Fruit fly (Drosophila melanogaster) whole organism, wandering third instar larva: ENCODE measurements around the gene CG32073.

Experiments
- Hnf4 ChIP-seq: fragments of 200-800 bp; sonication (Bioruptor generic); optimal IDR thresholded peaks from 2 replicates; lab custom pipeline; 2016; ENCODE audit warnings: missing biosample characterization, mild to moderate bottlenecking, missing genetic modification characterization
- Myc ChIP-seq: fragments of >200 bp; optimal IDR thresholded peaks from 2 replicates; lab custom pipeline; 2017
- Rel ChIP-seq, 2 experiments: fragments of 200-800 bp; sonication (Bioruptor generic) in 1 of 2; optimal IDR thresholded peaks; 2 replicates in 1 of 2; 3 replicates in 1 of 2; lab custom pipeline; 2016 to 2019; ENCODE audit warnings: mild to moderate bottlenecking in 2 of 2, missing biosample characterization in 2 of 2, missing genetic modification characterization in 2 of 2, moderate library complexity in 1 of 2
- dl ChIP-seq, 2 experiments: fragments of 175-275, 200-275 bp in 1 of 2; fragments of 200-275 bp in 1 of 2; sonication (Bioruptor generic); optimal IDR thresholded peaks; lab custom pipeline; 2018; ENCODE audit warnings: mild to moderate bottlenecking in 2 of 2, missing biosample characterization in 2 of 2, missing genetic modification characterization in 2 of 2, moderate library complexity in 2 of 2; ENCODE audit not compliant: partially characterized antibody in 2 of 2, insufficient read depth in 1 of 2
- jim ChIP-seq: fragments of 175-275, 200-325 bp; sonication (Bioruptor generic); optimal IDR thresholded peaks from 2 replicates; lab custom pipeline; 2016; ENCODE audit warnings: missing biosample characterization, mild to moderate bottlenecking, missing genetic modification characterization
- pan ChIP-seq: fragments of >200 bp; optimal IDR thresholded peaks from 2 replicates; lab custom pipeline; 2017

DNA sequence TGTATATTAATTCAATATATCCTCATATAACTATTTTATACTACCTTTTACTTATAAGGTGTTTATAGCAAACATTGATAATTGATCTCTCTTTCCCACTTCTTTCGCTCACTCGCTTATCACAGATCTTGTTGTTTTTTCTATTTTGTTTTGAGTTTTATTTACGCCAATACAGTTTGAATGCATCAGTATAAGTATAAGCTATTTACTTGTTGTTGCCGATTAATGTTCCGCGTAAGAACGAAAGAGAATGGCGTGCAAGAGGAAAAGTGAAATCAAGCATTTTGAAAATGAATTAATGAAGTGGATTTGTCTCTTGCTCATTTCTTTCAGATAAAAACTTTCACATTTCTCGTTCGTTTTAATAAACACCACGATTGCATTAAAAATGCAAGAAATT is 23.8 kb downstream of the CG32073 start:
- TF ChIP-seq Hnf4 (no peak), Rel (GFP tag; optimal IDR thresholded peaks at IDR 0.05; lab: Kevin White, UChicago) (no peak), Rel (tag; optimal IDR thresholded peaks at IDR 0.05; lab: Kevin White, UChicago) (no peak), dl (GFP tag; optimal IDR thresholded peaks at IDR 0.05; lab: Kevin White, UChicago; ENCODE audit: insufficient read depth in 1 of 2, partially characterized antibody in 2 of 2) (no peak), jim (GFP tag; lab: Kevin White, UChicago) (no peak), Myc (lab: Kevin White, UChicago) (no peak), pan (lab: Kevin White, UChicago) (no peak)
